Fruit fly (Drosophila melanogaster) whole organism, prepupa: Measurements from ENCODE around the gene Cp38.

Experiments used
- Blimp-1 ChIP-seq: fragments of 200-800 bp; sonication (Bioruptor generic); optimal IDR thresholded peaks from 3 replicates; lab custom pipeline; 2017; ENCODE audit warnings: missing biosample characterization, missing genetic modification characterization, mild to moderate bottlenecking, moderate library complexity, missing genetic modification reagents
- CG10631 ChIP-seq: fragments of 200-800 bp; sonication (Bioruptor generic); optimal IDR thresholded peaks from 2 replicates; lab custom pipeline; 2016; ENCODE audit warnings: missing biosample characterization, missing genetic modification characterization
- CG10669 ChIP-seq: fragments of 200-800 bp; sonication (Bioruptor generic); optimal IDR thresholded peaks from 3 replicates; lab custom pipeline; 2018; ENCODE audit warnings: missing biosample characterization, mild to moderate bottlenecking, missing genetic modification characterization, moderate library complexity
- CG15336 ChIP-seq: fragments of 200-800 bp; sonication (Bioruptor generic); IDR thresholded peaks from 2 replicates; pipeline ENCODE4 v1.3.6; 2022; ENCODE audit warnings: missing biosample characterization, missing genetic modification characterization
- CG1621 ChIP-seq: fragments of 200-800 bp; sonication (Bioruptor generic); optimal IDR thresholded peaks from 3 replicates; lab custom pipeline; 2018; ENCODE audit warnings: missing biosample characterization, mild to moderate bottlenecking, missing genetic modification characterization
- CG16779 ChIP-seq: fragments of 200-800 bp; sonication (Bioruptor generic); optimal IDR thresholded peaks from 3 replicates; lab custom pipeline; 2017; ENCODE audit warnings: missing biosample characterization, mild to moderate bottlenecking, missing genetic modification characterization
- CG3032 ChIP-seq: fragments of 200-800 bp; optimal IDR thresholded peaks from 2 replicates; lab custom pipeline; 2019; ENCODE audit warnings: missing biosample characterization, mild to moderate bottlenecking, missing genetic modification characterization, moderate library complexity
- CG31627 ChIP-seq: fragments of 200-800 bp; sonication (Bioruptor generic); optimal IDR thresholded peaks from 3 replicates; lab custom pipeline; 2016; ENCODE audit warnings: missing biosample characterization, missing genetic modification characterization
- CG34406 ChIP-seq: fragments of 200-800 bp; sonication (Bioruptor generic); optimal IDR thresholded peaks from 3 replicates; lab custom pipeline; 2016; ENCODE audit warnings: missing biosample characterization, missing genetic modification characterization
- CG3919 ChIP-seq: fragments of 200-800 bp; sonication (Bioruptor generic); optimal IDR thresholded peaks from 3 replicates; lab custom pipeline; 2016; ENCODE audit warnings: missing biosample characterization, missing genetic modification characterization
- CG4318 ChIP-seq: fragments of 200-800 bp; sonication (Bioruptor generic); optimal IDR thresholded peaks from 3 replicates; lab custom pipeline; 2017; ENCODE audit warnings: missing biosample characterization, mild to moderate bottlenecking, missing genetic modification characterization
- CG6163 ChIP-seq: fragments of 200-800 bp; sonication (Bioruptor generic); IDR thresholded peaks from 3 replicates; pipeline ENCODE4 v1.3.6; 2022; ENCODE audit warnings: missing biosample characterization, missing genetic modification characterization
- CG6276 ChIP-seq: fragments of 200-800 bp; sonication (Bioruptor generic); optimal IDR thresholded peaks from 2 replicates; lab custom pipeline; 2017; ENCODE audit warnings: missing biosample characterization, mild to moderate bottlenecking, missing genetic modification characterization
- CG6808 ChIP-seq: fragments of 200-800 bp; sonication (Bioruptor generic); optimal IDR thresholded peaks from 3 replicates; lab custom pipeline; 2017; ENCODE audit warnings: missing biosample characterization, missing genetic modification characterization, mild to moderate bottlenecking, moderate library complexity, missing genetic modification reagents
- CG7368 ChIP-seq: fragments of 200-800 bp; sonication (Bioruptor generic); optimal IDR thresholded peaks from 3 replicates; lab custom pipeline; 2016; ENCODE audit warnings: missing biosample characterization, missing genetic modification characterization
- CG8632 ChIP-seq: fragments of 200-800 bp; sonication (Bioruptor generic); optimal IDR thresholded peaks from 3 replicates; lab custom pipeline; 2016; ENCODE audit warnings: missing biosample characterization, missing genetic modification characterization
- CG9139 ChIP-seq: fragments of 200-800 bp; sonication (Bioruptor generic); optimal IDR thresholded peaks from 3 replicates; lab custom pipeline; 2017; ENCODE audit warnings: missing biosample characterization, mild to moderate bottlenecking, missing genetic modification characterization
- Eip78C ChIP-seq: fragments of 200-800 bp; sonication (Bioruptor generic); peaks from one replicate; lab custom pipeline; 2016; ENCODE audit warnings: missing biosample characterization, missing genetic modification characterization
- Eip93F ChIP-seq: fragments of 200-800 bp; sonication (Bioruptor generic); optimal IDR thresholded peaks from 2 replicates; lab custom pipeline; 2016; ENCODE audit warnings: missing biosample characterization, mild to moderate bottlenecking, missing genetic modification characterization
- Ets21C ChIP-seq: fragments of 200-800 bp; sonication (Bioruptor generic); optimal IDR thresholded peaks from 3 replicates; lab custom pipeline; 2016; ENCODE audit warnings: missing biosample characterization, missing genetic modification characterization
- Ets96B ChIP-seq: fragments of 200-800 bp; optimal IDR thresholded peaks from 2 replicates; lab custom pipeline; 2019; ENCODE audit warnings: missing biosample characterization, mild to moderate bottlenecking, missing genetic modification characterization, moderate library complexity
- Gug ChIP-seq: fragments of 200-800 bp; sonication (Bioruptor generic); IDR thresholded peaks from 2 replicates; pipeline ENCODE4 v1.3.6; 2022; ENCODE audit warnings: missing biosample characterization, missing genetic modification characterization
- Hr38 ChIP-seq: sonication (Bioruptor generic); optimal IDR thresholded peaks from 2 replicates; lab custom pipeline; 2016; ENCODE audit warnings: missing biosample characterization, missing genetic modification characterization
- Hr39 ChIP-seq: fragments of 200-800 bp; sonication (Bioruptor generic); optimal IDR thresholded peaks from 2 replicates; lab custom pipeline; 2016; ENCODE audit warnings: missing biosample characterization, missing genetic modification characterization
- Hr4 ChIP-seq: fragments of 200-800 bp; sonication (Bioruptor generic); optimal IDR thresholded peaks from 3 replicates; lab custom pipeline; 2016; ENCODE audit warnings: missing biosample characterization, missing genetic modification characterization
- Met ChIP-seq: fragments of 200-800 bp; sonication (Bioruptor generic); optimal IDR thresholded peaks from 3 replicates; lab custom pipeline; 2016; ENCODE audit warnings: missing biosample characterization, missing genetic modification characterization
- OdsH ChIP-seq: fragments of 200-800 bp; sonication (Bioruptor generic); optimal IDR thresholded peaks from 3 replicates; lab custom pipeline; 2016; ENCODE audit warnings: missing biosample characterization, missing genetic modification characterization
- Sox14 ChIP-seq: fragments of 200-800 bp; sonication (Bioruptor generic); optimal IDR thresholded peaks from 3 replicates; lab custom pipeline; 2016; ENCODE audit warnings: missing biosample characterization, missing genetic modification characterization
- Sox15 ChIP-seq: fragments of 200-800 bp; sonication (Bioruptor generic); optimal IDR thresholded peaks from 3 replicates; lab custom pipeline; 2016; ENCODE audit warnings: missing biosample characterization, missing genetic modification characterization
- acj6 ChIP-seq: fragments of 200-800 bp; sonication (Bioruptor generic); optimal IDR thresholded peaks from 3 replicates; lab custom pipeline; 2016; ENCODE audit warnings: missing biosample characterization, missing genetic modification characterization
- dac ChIP-seq: fragments of 200-800 bp; sonication (Bioruptor generic); optimal IDR thresholded peaks from 2 replicates; lab custom pipeline; 2017; ENCODE audit warnings: missing biosample characterization, mild to moderate bottlenecking, missing genetic modification characterization
- eg ChIP-seq: fragments of 200-800 bp; sonication (Bioruptor generic); IDR thresholded peaks from 3 replicates; pipeline ENCODE4 v1.3.6; 2022; ENCODE audit warnings: missing biosample characterization, missing genetic modification characterization
- esn ChIP-seq: fragments of 200-800 bp; sonication (Bioruptor generic); optimal IDR thresholded peaks from 2 replicates; lab custom pipeline; 2016; ENCODE audit warnings: missing biosample characterization, mild to moderate bottlenecking, missing genetic modification characterization, moderate library complexity
- lz ChIP-seq: fragments of 200-800 bp; sonication (Bioruptor generic); optimal IDR thresholded peaks from 3 replicates; lab custom pipeline; 2016; ENCODE audit warnings: missing biosample characterization, missing genetic modification characterization
- net ChIP-seq: fragments of 200-800 bp; sonication (Bioruptor generic); optimal IDR thresholded peaks from 3 replicates; lab custom pipeline; 2016; ENCODE audit warnings: missing biosample characterization, missing genetic modification characterization
- pdm3 ChIP-seq: fragments of 200-800 bp; sonication (Bioruptor generic); optimal IDR thresholded peaks from 3 replicates; lab custom pipeline; 2016; ENCODE audit warnings: missing biosample characterization, missing genetic modification characterization
- salr ChIP-seq, 2 experiments: fragments of 200-800 bp; sonication (Bioruptor generic); optimal IDR thresholded peaks; 3 replicates each; lab custom pipeline; 2016 to 2018; ENCODE audit warnings: missing biosample characterization in 2 of 2, missing genetic modification characterization in 2 of 2, mild to moderate bottlenecking in 1 of 2
- ss ChIP-seq, 2 experiments: fragments of 200-800 bp; sonication (Bioruptor generic); optimal IDR thresholded peaks; 2 replicates in 1 of 2; 3 replicates in 1 of 2; lab custom pipeline; 2017 to 2018; ENCODE audit warnings: mild to moderate bottlenecking in 2 of 2, missing biosample characterization in 2 of 2, missing genetic modification characterization in 2 of 2, moderate library complexity in 1 of 2
- svp ChIP-seq: fragments of 200-800 bp; sonication (Bioruptor generic); peaks from one replicate; lab custom pipeline; 2016; ENCODE audit warnings: missing biosample characterization, missing genetic modification characterization
- topi ChIP-seq: fragments of 200-800 bp; sonication (Bioruptor generic); optimal IDR thresholded peaks from 3 replicates; lab custom pipeline; 2016; ENCODE audit warnings: missing biosample characterization, missing genetic modification characterization
- vri ChIP-seq: fragments of 200-800 bp; sonication (Bioruptor generic); optimal IDR thresholded peaks from 3 replicates; lab custom pipeline; 2016; ENCODE audit warnings: missing biosample characterization, mild to moderate bottlenecking, missing genetic modification characterization

The Cp38 gene

DNA sequence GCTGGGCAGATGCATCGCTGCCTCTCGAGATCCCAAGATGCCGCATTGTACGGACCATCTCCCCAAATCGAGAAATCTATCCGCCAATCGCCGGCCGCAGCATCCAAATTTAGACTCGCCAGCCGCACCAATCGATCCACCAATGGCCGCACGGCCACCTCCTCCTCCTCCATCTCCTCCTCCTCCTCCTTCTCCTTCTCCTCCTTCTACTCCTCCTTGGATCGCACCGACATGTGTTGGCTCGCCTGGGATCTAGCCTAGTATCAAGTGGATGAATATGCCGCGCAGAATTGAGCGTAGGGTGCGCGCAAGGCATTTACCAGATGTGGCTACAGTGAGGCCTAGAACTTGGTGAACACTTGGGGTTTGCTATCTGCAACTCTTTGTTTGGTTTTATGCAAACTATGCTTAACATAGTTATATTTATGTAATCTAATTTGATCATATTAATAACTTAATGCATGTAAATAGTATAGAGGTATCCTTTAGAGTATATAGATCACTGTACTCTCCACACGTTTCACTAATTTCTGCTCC is 26.6 kb upstream of the Cp38 start, which contains the start of gene org-1 (continued):
- TF ChIP-seq dac (GFP tag; lab: Kevin White, UChicago) (peak; percentile 71), pdm3 (GFP tag; lab: Kevin White, UChicago) (peak; percentile 90), acj6 (GFP tag; lab: Kevin White, UChicago) (peak; percentile 90), net (GFP tag; lab: Kevin White, UChicago) (peak; percentile 87), CG6276 (GFP tag; lab: Kevin White, UChicago) (peak; percentile 86), CG3919 (GFP tag; lab: Kevin White, UChicago) (peak; percentile 92), eg (GFP tag; lab: Robert Waterston, UW) (peak; percentile 96), topi (GFP tag; lab: Kevin White, UChicago) (peak; percentile 79), CG15336 (GFP tag; lab: Robert Waterston, UW) (peak; percentile 96), CG31627 (peak; percentile 63), CG7368 (GFP tag; lab: Kevin White, UChicago) (peak; percentile 84), CG1621 (tag; lab: Kevin White, UChicago) (peak; percentile 91), svp (GFP tag; lab: Kevin White, UChicago) (peak; percentile 88), ss (GFP tag; optimal IDR thresholded peaks at IDR 0.05; lab: Kevin White, UChicago) (peak; percentile 90 to 92), CG10631 (GFP tag; lab: Kevin White, UChicago) (peak; percentile 91), Eip78C (peak; percentile 96), Blimp-1 (GFP tag; lab: Kevin White, UChicago) (peak; percentile 36), CG8632 (GFP tag; lab: Kevin White, UChicago) (peak; percentile 83), lz (peak; percentile 69), CG4318 (peak; percentile 79), Hr39 (peak; percentile 60), Ets21C (GFP tag; lab: Kevin White, UChicago) (peak; percentile 49), Ets96B (tag; lab: Kevin White, UChicago) (peak; percentile 93), CG6163 (GFP tag; lab: Robert Waterston, UW) (peak; percentile 97)

DNA sequence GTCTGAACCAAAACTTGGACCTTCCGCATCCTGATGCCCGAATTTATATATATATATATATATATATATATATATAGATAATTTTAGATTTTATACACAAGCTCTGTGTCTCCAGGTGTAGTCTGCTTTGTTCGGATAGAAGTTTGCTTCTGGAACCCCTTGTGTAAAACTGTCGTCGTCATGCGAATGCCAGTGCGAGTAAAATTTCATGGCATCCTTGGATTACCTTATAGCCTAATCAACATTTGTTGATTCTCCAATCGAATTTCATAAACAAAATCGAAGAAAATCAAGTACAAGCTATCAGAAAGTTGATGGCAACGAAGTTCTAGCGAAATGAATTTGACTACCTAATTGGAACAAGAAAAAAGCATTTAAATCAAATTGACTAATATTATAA is 24.1 kb upstream of the Cp38 start, which contains the start of gene CG32713:
Gene CG32713 (minus strand): TSS at position 101 of the 400 bp plus-strand sequence.
- no peak for TF ChIP-seq esn (GFP tag; lab: Kevin White, UChicago)
- TF ChIP-seq CG6276 (GFP tag; lab: Kevin White, UChicago) = no peak
- no peak for TF ChIP-seq Hr4 (GFP tag; lab: Kevin White, UChicago)
- TF ChIP-seq salr (GFP tag; optimal IDR thresholded peaks at IDR 0.05; lab: Kevin White, UChicago) = no peak
- no peak for TF ChIP-seq CG34406 (GFP tag; lab: Kevin White, UChicago)
- no peak for TF ChIP-seq net (GFP tag; lab: Kevin White, UChicago)
- no peak for TF ChIP-seq Hr38 (GFP tag; lab: Kevin White, UChicago)
- no peak for TF ChIP-seq Eip93F (GFP tag; lab: Kevin White, UChicago)
- TF ChIP-seq Sox14 (GFP tag; lab: Kevin White, UChicago) = no peak
- TF ChIP-seq Gug (GFP tag; lab: Robert Waterston, UW) = no peak
- TF ChIP-seq Blimp-1 (GFP tag; lab: Kevin White, UChicago) = no peak

DNA sequence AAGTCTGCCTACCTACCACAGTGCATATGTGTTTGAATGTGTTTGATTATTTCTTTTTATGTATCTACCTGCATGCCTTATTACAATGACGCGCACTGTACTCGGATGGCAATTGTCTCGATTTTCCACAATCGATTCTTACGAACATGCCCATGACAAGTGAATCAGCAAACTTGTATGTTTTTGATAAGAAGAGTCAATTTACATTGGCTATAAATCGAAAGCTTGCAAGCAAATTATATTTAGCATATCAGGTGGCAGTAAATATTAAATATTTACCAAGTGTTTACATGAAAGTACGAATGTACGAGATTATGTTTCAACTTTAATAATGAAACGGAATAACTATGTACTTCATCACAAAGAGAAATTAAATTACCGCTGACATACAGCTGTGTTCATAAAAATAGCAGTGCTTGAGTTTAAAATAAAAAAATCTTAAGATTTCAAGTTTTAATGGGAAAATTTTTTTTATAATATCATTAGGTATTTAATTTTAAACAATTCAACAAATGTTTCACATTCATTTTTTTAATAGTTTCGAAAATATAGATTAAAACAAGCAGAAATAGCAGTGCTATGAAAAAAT is 22.1 kb upstream of the Cp38 start:
- TF ChIP-seq svp (GFP tag; lab: Kevin White, UChicago) = peak; percentile 60
- no peak for TF ChIP-seq Sox15
- TF ChIP-seq CG7368 (GFP tag; lab: Kevin White, UChicago) = no peak
- no peak for TF ChIP-seq dac (GFP tag; lab: Kevin White, UChicago)
- no peak for TF ChIP-seq topi (GFP tag; lab: Kevin White, UChicago)
- TF ChIP-seq ss (GFP tag; optimal IDR thresholded peaks at IDR 0.05; lab: Kevin White, UChicago) = peak; percentile 11 to 55
- no peak for TF ChIP-seq CG16779
- no peak for TF ChIP-seq Ets21C (GFP tag; lab: Kevin White, UChicago)
- TF ChIP-seq CG6808 (GFP tag; lab: Kevin White, UChicago) = peak; percentile 33
- no peak for TF ChIP-seq CG9139 (GFP tag; lab: Kevin White, UChicago)
- TF ChIP-seq acj6 (GFP tag; lab: Kevin White, UChicago) = no peak
- no peak for TF ChIP-seq CG31627
- no peak for TF ChIP-seq Met (GFP tag; lab: Kevin White, UChicago)
- peak; percentile 15 for TF ChIP-seq CG10669 (GFP tag; lab: Kevin White, UChicago)
- TF ChIP-seq Sox14 (GFP tag; lab: Kevin White, UChicago) = no peak
- TF ChIP-seq Eip78C = peak; percentile 65
- no peak for TF ChIP-seq CG3032
- no peak for TF ChIP-seq OdsH (GFP tag; lab: Kevin White, UChicago)
- TF ChIP-seq vri (GFP tag; lab: Kevin White, UChicago) = peak; percentile 49
- no peak for TF ChIP-seq eg (GFP tag; lab: Robert Waterston, UW)
- no peak for TF ChIP-seq CG15336 (GFP tag; lab: Robert Waterston, UW)
